Fruit fly (Drosophila melanogaster) whole organism, embryonic: Measurements from ENCODE around the gene Nup107.

ENCODE experiments used
- Abd-B ChIP-seq: fragments of 200-800 bp; sonication (Bioruptor generic); optimal IDR thresholded peaks from 2 replicates; lab custom pipeline; 2018; ENCODE audit warnings: missing biosample characterization, mild to moderate bottlenecking, missing genetic modification characterization, moderate library complexity
- Atf-2 ChIP-seq: fragments of 200-800 bp; sonication (Bioruptor generic); optimal IDR thresholded peaks from 2 replicates; lab custom pipeline; 2016; ENCODE audit warnings: missing biosample characterization, missing genetic modification characterization
- Atf3 ChIP-seq: fragments of 200-800 bp; sonication (Bioruptor generic); optimal IDR thresholded peaks from 3 replicates; lab custom pipeline; 2016; ENCODE audit warnings: missing biosample characterization, missing genetic modification characterization
- CG10321 ChIP-seq: fragments of 200-800 bp; sonication (Bioruptor generic); IDR thresholded peaks from 2 replicates; pipeline ENCODE4 v1.3.6; 2022; ENCODE audit warnings: missing biosample characterization, missing genetic modification characterization
- CG11695 ChIP-seq: fragments of 200-800 bp; sonication (Bioruptor generic); IDR thresholded peaks from 3 replicates; pipeline ENCODE4 v1.3.6; 2022; ENCODE audit warnings: missing biosample characterization, missing genetic modification characterization
- CG14441 ChIP-seq: fragments of 200-800 bp; sonication (Bioruptor generic); IDR thresholded peaks from 2 replicates; pipeline ENCODE4 v1.3.6; 2022; ENCODE audit warnings: missing biosample characterization, missing genetic modification characterization
- CG17612 ChIP-seq: fragments of 200-800 bp; sonication (Bioruptor generic); IDR thresholded peaks from 2 replicates; pipeline ENCODE4 v1.3.6; 2022; ENCODE audit warnings: missing biosample characterization, missing genetic modification characterization
- CG17829 ChIP-seq: fragments of 200-800 bp; optimal IDR thresholded peaks from 2 replicates; lab custom pipeline; 2019; ENCODE audit warnings: missing biosample characterization, mild to moderate bottlenecking, missing genetic modification characterization, moderate library complexity
- CG18262 ChIP-seq: fragments of 200-800 bp; optimal IDR thresholded peaks from 3 replicates; lab custom pipeline; 2019; ENCODE audit warnings: missing biosample characterization, mild to moderate bottlenecking, missing genetic modification characterization, moderate library complexity
- CG2129 ChIP-seq: fragments of 200-800 bp; sonication (Bioruptor generic); IDR thresholded peaks from 2 replicates; pipeline ENCODE4 v1.3.6; 2022; ENCODE audit warnings: missing biosample characterization, missing genetic modification characterization; ENCODE audit not compliant: partially characterized antibody
- CG2678 ChIP-seq: fragments of 200-800 bp; sonication (Bioruptor generic); optimal IDR thresholded peaks from 3 replicates; lab custom pipeline; 2019; ENCODE audit warnings: missing biosample characterization, mild to moderate bottlenecking, missing genetic modification characterization, moderate library complexity
- CG3163 ChIP-seq: fragments of 200-800 bp; sonication (Bioruptor generic); optimal IDR thresholded peaks from 3 replicates; lab custom pipeline; 2016; ENCODE audit warnings: missing biosample characterization, missing genetic modification characterization
- CG4424 ChIP-seq: fragments of 200-800 bp; sonication (Bioruptor generic); optimal IDR thresholded peaks from 3 replicates; lab custom pipeline; 2016; ENCODE audit warnings: missing biosample characterization, missing genetic modification characterization
- CG7839 ChIP-seq: fragments of 200-800 bp; sonication (Bioruptor generic); optimal IDR thresholded peaks from 3 replicates; lab custom pipeline; 2018; ENCODE audit warnings: missing biosample characterization, mild to moderate bottlenecking, missing genetic modification characterization, moderate library complexity
- CG8924 ChIP-seq: fragments of 200-800 bp; optimal IDR thresholded peaks from 3 replicates; lab custom pipeline; 2019; ENCODE audit warnings: missing biosample characterization, mild to moderate bottlenecking, missing genetic modification characterization, moderate library complexity
- CG9609 ChIP-seq: fragments of 200-800 bp; sonication (Bioruptor generic); optimal IDR thresholded peaks from 3 replicates; lab custom pipeline; 2016; ENCODE audit warnings: missing biosample characterization, missing genetic modification characterization
- CoRest ChIP-seq: fragments of 200-800 bp; sonication (Bioruptor generic); optimal IDR thresholded peaks from 3 replicates; lab custom pipeline; 2018; ENCODE audit warnings: missing biosample characterization, mild to moderate bottlenecking, missing genetic modification characterization, moderate library complexity
- D19B ChIP-seq: fragments of 200-800 bp; sonication (Bioruptor generic); optimal IDR thresholded peaks from 2 replicates; lab custom pipeline; 2017; ENCODE audit warnings: missing biosample characterization, mild to moderate bottlenecking, missing genetic modification characterization
- Dbx ChIP-seq: fragments of 200-800 bp; sonication (Bioruptor generic); IDR thresholded peaks from 3 replicates; pipeline ENCODE4 v1.3.6; 2022; ENCODE audit warnings: missing biosample characterization, missing genetic modification characterization
- Dref ChIP-seq: fragments of 200-800 bp; sonication (Bioruptor generic); IDR thresholded peaks from 2 replicates; pipeline ENCODE4 v1.3.6; 2022; ENCODE audit warnings: missing biosample characterization, missing genetic modification characterization
- Fer1 ChIP-seq: fragments of 200-800 bp; sonication (Bioruptor generic); optimal IDR thresholded peaks from 2 replicates; lab custom pipeline; 2017; ENCODE audit warnings: missing biosample characterization, mild to moderate bottlenecking, missing genetic modification characterization
- Hey ChIP-seq: fragments of 200-800 bp; sonication (Bioruptor generic); optimal IDR thresholded peaks from 3 replicates; lab custom pipeline; 2018; ENCODE audit warnings: missing biosample characterization, mild to moderate bottlenecking, missing genetic modification characterization
- Med ChIP-seq: fragments of 200-800 bp; sonication (Bioruptor generic); peaks from one replicate; lab custom pipeline; 2016; ENCODE audit warnings: missing biosample characterization, missing genetic modification characterization, mild to moderate bottlenecking, inconsistent platforms, moderate library complexity
- Myb ChIP-seq: fragments of 200-800 bp; sonication (Bioruptor generic); optimal IDR thresholded peaks from 2 replicates; lab custom pipeline; 2016; ENCODE audit warnings: missing biosample characterization, missing genetic modification characterization
- NFAT ChIP-seq: fragments of 200-800 bp; sonication (Bioruptor generic); IDR thresholded peaks from 2 replicates; pipeline ENCODE4 v1.3.6; 2022; ENCODE audit warnings: missing biosample characterization, missing genetic modification characterization
- Optix ChIP-seq: fragments of 200-800 bp; sonication (Bioruptor generic); IDR thresholded peaks from 3 replicates; pipeline ENCODE4 v1.3.6; 2022; ENCODE audit warnings: missing biosample characterization, missing genetic modification characterization
- Pdp1 ChIP-seq, 2 experiments: fragments of 200-800 bp; sonication (Bioruptor generic); optimal IDR thresholded peaks; 3 replicates each; lab custom pipeline; 2016; ENCODE audit warnings: missing biosample characterization in 2 of 2, missing genetic modification characterization in 2 of 2, mild to moderate bottlenecking in 1 of 2, moderate library complexity in 1 of 2
- Sox100B ChIP-seq: fragments of 200-800 bp; sonication (Bioruptor generic); optimal IDR thresholded peaks from 3 replicates; lab custom pipeline; 2018; ENCODE audit warnings: missing biosample characterization, mild to moderate bottlenecking, missing genetic modification characterization
- Tbp ChIP-seq: fragments of >200 bp; optimal IDR thresholded peaks from 2 replicates; lab custom pipeline; 2018; ENCODE audit warnings: missing biosample characterization, missing genetic modification characterization
- amos ChIP-seq: fragments of 200-800 bp; sonication (Bioruptor generic); IDR thresholded peaks from 2 replicates; pipeline ENCODE4 v1.3.6; 2022; ENCODE audit warnings: missing biosample characterization, missing genetic modification characterization; ENCODE audit not compliant: partially characterized antibody
- az2 ChIP-seq: fragments of 200-800 bp; sonication (Bioruptor generic); optimal IDR thresholded peaks from 3 replicates; lab custom pipeline; 2016; ENCODE audit warnings: missing biosample characterization, missing genetic modification characterization
- dysf ChIP-seq: fragments of 200-800 bp; sonication (Bioruptor generic); IDR thresholded peaks from 3 replicates; pipeline ENCODE4 v1.3.6; 2022; ENCODE audit warnings: missing biosample characterization, missing genetic modification characterization
- grn ChIP-seq: fragments of 200-800 bp; sonication (Bioruptor generic); optimal IDR thresholded peaks from 3 replicates; lab custom pipeline; 2017; ENCODE audit warnings: missing biosample characterization, missing genetic modification characterization
- hbn ChIP-seq: fragments of 200-800 bp; sonication (Bioruptor generic); IDR thresholded peaks from 2 replicates; pipeline ENCODE4 v1.3.6; 2022; ENCODE audit warnings: missing biosample characterization, missing genetic modification characterization; ENCODE audit not compliant: partially characterized antibody
- lilli ChIP-seq: fragments of 200-800 bp; sonication (Bioruptor generic); optimal IDR thresholded peaks from 3 replicates; lab custom pipeline; 2016; ENCODE audit warnings: missing biosample characterization, missing genetic modification characterization
- mld ChIP-seq: fragments of 200-800 bp; sonication (Bioruptor generic); IDR thresholded peaks from 3 replicates; pipeline ENCODE4 v1.3.6; 2022; ENCODE audit warnings: missing biosample characterization, missing genetic modification characterization; ENCODE audit not compliant: partially characterized antibody
- otp ChIP-seq: fragments of 200-800 bp; sonication (Bioruptor generic); IDR thresholded peaks from 3 replicates; pipeline ENCODE4, ENCODE4 v1.3.6; 2022; ENCODE audit warnings: missing biosample characterization, missing genetic modification characterization
- pho ChIP-seq: fragments of 200-800 bp; sonication (Bioruptor generic); optimal IDR thresholded peaks from 2 replicates; lab custom pipeline; 2016; ENCODE audit warnings: missing biosample characterization, missing genetic modification characterization
- phol ChIP-seq: fragments of 200-800 bp; sonication (Bioruptor generic); optimal IDR thresholded peaks from 3 replicates; lab custom pipeline; 2018; ENCODE audit warnings: missing biosample characterization, mild to moderate bottlenecking, missing genetic modification characterization, moderate library complexity
- sima ChIP-seq: fragments of 200-800 bp; sonication (Bioruptor generic); optimal IDR thresholded peaks from 2 replicates; lab custom pipeline; 2016; ENCODE audit warnings: missing biosample characterization, missing genetic modification characterization
- sisA ChIP-seq: fragments of 200-800 bp; sonication (Bioruptor generic); IDR thresholded peaks from 2 replicates; pipeline ENCODE4 v1.3.6; 2022; ENCODE audit warnings: missing biosample characterization, missing genetic modification characterization
- slbo ChIP-seq: fragments of 200-800 bp; sonication (Bioruptor generic); IDR thresholded peaks from 2 replicates; pipeline ENCODE4 v1.3.6; 2022; ENCODE audit warnings: missing biosample characterization, missing genetic modification characterization
- slp2 ChIP-seq: fragments of 200-800 bp; sonication (Bioruptor generic); optimal IDR thresholded peaks from 2 replicates; lab custom pipeline; 2016; ENCODE audit warnings: missing biosample characterization, missing genetic modification characterization
- so ChIP-seq: fragments of 200-800 bp; sonication (Bioruptor generic); IDR thresholded peaks from 3 replicates; pipeline ENCODE4 v1.3.6; 2022; ENCODE audit warnings: missing biosample characterization, missing genetic modification characterization
- stwl ChIP-seq: fragments of 200-800 bp; sonication (Bioruptor generic); optimal IDR thresholded peaks from 3 replicates; lab custom pipeline; 2018; ENCODE audit warnings: missing biosample characterization, mild to moderate bottlenecking, missing genetic modification characterization, moderate library complexity
- tin ChIP-seq: fragments of 200-800 bp; sonication (Bioruptor generic); optimal IDR thresholded peaks from 3 replicates; lab custom pipeline; 2016; ENCODE audit warnings: missing biosample characterization, missing genetic modification characterization
- tup ChIP-seq: fragments of 200-800 bp; sonication (Bioruptor generic); optimal IDR thresholded peaks from 2 replicates; lab custom pipeline; 2016; ENCODE audit warnings: missing biosample characterization, mild to moderate bottlenecking, missing genetic modification characterization, moderate library complexity

Gene Nup107

dm6 chr2L:10685666-10686065 is 50.2 kb downstream of the Nup107 start (continued):
- TF ChIP-seq CG10321 (GFP tag; lab: Robert Waterston, UW): no peak
- TF ChIP-seq CG4424 (GFP tag; lab: Kevin White, UChicago): peak; percentile 10
- TF ChIP-seq mld (GFP tag; lab: Robert Waterston, UW): no peak
- TF ChIP-seq pho: peak; percentile 17
- TF ChIP-seq dysf (GFP tag; lab: Robert Waterston, UW): 0 out of 3 replicates have a peak, but pooled peaks have one; percentile 14
- no peak for TF ChIP-seq az2
- TF ChIP-seq CG8924 (tag; lab: Kevin White, UChicago): no peak
- TF ChIP-seq sima (GFP tag; lab: Kevin White, UChicago): no peak
- TF ChIP-seq tup (GFP tag; lab: Kevin White, UChicago): no peak
- TF ChIP-seq CG2678 (tag; lab: Kevin White, UChicago): peak; percentile 19
- peak; percentile 26 for TF ChIP-seq CG7839 (tag; lab: Kevin White, UChicago)
- TF ChIP-seq Sox100B (GFP tag; lab: Kevin White, UChicago): no peak
- TF ChIP-seq Dbx (GFP tag; lab: Robert Waterston, UW): 0 out of 3 replicates have a peak, but pooled peaks have one; percentile 15
- TF ChIP-seq amos: no peak
- TF ChIP-seq Fer1 (GFP tag; lab: Kevin White, UChicago): no peak
- TF ChIP-seq Atf-2 (GFP tag; lab: Kevin White, UChicago): no peak
- no peak for TF ChIP-seq Tbp (GFP tag; lab: Kevin White, UChicago)
- TF ChIP-seq lilli (GFP tag; lab: Kevin White, UChicago): peak; percentile 4
- peak; percentile 29 for TF ChIP-seq CoRest
- TF ChIP-seq Myb: no peak
- no peak for TF ChIP-seq CG3163 (GFP tag; lab: Kevin White, UChicago)
- TF ChIP-seq CG18262 (tag; lab: Kevin White, UChicago): peak; percentile 9
- TF ChIP-seq D19B (GFP tag; lab: Kevin White, UChicago): peak; percentile 79
- TF ChIP-seq stwl (tag; lab: Kevin White, UChicago): peak; percentile 77
- no peak for TF ChIP-seq CG9609 (GFP tag; lab: Kevin White, UChicago)
- no peak for TF ChIP-seq tin (GFP tag; lab: Kevin White, UChicago)
- TF ChIP-seq Med (GFP tag; lab: Kevin White, UChicago): peak; percentile 62
- TF ChIP-seq CG2129 (GFP tag; lab: Robert Waterston, UW): no peak
- no peak for TF ChIP-seq CG14441
- no peak for TF ChIP-seq otp (GFP tag; lab: Robert Waterston, UW)
- no peak for TF ChIP-seq Dref (GFP tag; lab: Robert Waterston, UW)
- peak; percentile 18 for TF ChIP-seq NFAT
- TF ChIP-seq Optix: no peak
- peak; percentile 33 for TF ChIP-seq Abd-B (GFP tag; lab: Kevin White, UChicago)
- no peak for TF ChIP-seq hbn (GFP tag; lab: Robert Waterston, UW)
- no peak for TF ChIP-seq phol (tag; lab: Kevin White, UChicago)
- TF ChIP-seq Atf3 (GFP tag; lab: Kevin White, UChicago): no peak
- TF ChIP-seq grn (GFP tag; lab: Kevin White, UChicago): no peak
- TF ChIP-seq CG17829 (tag; lab: Kevin White, UChicago): no peak
- TF ChIP-seq CG11695 (GFP tag; lab: Robert Waterston, UW): no peak
- TF ChIP-seq so (GFP tag; lab: Robert Waterston, UW): no peak
- TF ChIP-seq Pdp1 (GFP tag; optimal IDR thresholded peaks at IDR 0.05; lab: Kevin White, UChicago): no peak
- no peak for TF ChIP-seq Hey (tag; lab: Kevin White, UChicago)
- no peak for TF ChIP-seq slp2 (GFP tag; lab: Kevin White, UChicago)
- TF ChIP-seq slbo: no peak; the same call in 1 of the 2 replicates
- peak; percentile 26; the same call in 1 of the 2 replicates for TF ChIP-seq sisA (GFP tag; lab: Robert Waterston, UW)
- TF ChIP-seq CG17612: no peak
